Fruit fly (Drosophila melanogaster): Measurements from ENCODE around the gene CG13258.

Gene CG13258

DNA sequence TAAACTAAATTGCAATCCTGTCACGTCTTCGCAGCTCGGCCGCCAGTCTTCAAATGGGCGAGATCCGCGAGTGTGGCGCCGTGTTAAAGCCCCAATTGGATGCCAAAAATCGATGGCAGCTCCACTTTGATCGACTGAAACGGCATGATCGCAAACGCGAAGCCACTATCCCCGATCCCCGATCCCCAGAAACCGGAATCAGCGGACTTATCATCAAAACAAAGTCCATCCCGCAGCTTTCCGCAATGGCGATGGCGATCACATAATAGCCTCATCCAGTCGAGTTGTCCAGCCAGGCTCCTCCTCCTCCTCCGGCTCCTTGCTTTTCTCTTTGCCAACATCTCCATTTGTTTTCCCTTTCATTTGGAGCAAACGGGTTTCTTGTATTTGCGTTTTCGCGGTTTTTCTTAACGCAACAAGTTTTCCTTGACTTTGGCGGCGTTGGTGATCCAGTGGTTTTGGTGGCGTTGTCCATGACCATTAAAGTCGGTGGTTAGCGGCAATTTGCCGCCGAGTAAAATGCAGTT lies at the start of gene CG13258:
Gene CG13258, minus strand, starts transcription at position 51 of the 527 bp plus-strand sequence.
- no peak for TF ChIP-seq Sin3A (optimal IDR thresholded peaks at IDR 0.05)
- TF ChIP-seq ttk (optimal IDR thresholded peaks at IDR 0.05), result no peak
- no peak for TF ChIP-seq h (optimal IDR thresholded peaks at IDR 0.05)
- no peak for TF ChIP-seq insv (optimal IDR thresholded peaks at IDR 0.05)
- TF ChIP-seq psq (optimal IDR thresholded peaks at IDR 0.05), result no peak
- no peak for TF ChIP-seq Myc (optimal IDR thresholded peaks at IDR 0.05)

DNA sequence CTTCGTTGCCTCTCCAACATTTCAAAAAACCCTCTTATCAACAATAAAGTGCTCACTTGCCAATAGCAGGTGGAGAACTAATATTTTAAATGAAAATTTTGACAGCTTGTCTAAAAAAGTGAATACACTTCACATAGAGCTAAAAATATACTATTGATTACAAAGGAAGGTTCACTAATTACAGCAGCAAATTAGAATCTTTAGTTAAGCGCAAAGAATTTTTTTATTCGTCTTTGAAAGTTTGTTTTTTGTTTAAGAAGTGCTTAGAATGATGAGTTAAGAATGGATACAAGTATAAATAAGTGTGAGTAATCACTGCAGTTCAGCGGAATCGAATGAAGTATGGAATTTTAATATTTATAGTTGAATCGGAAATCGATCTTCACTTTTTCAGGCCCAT lies 49.4 kb upstream of the CG13258 start, which contains the start of gene CG44405:
Gene CG44405, minus strand, starts transcription at position 101 of the 400 bp plus-strand sequence.
- TF ChIP-seq Myc (optimal IDR thresholded peaks at IDR 0.05) (no peak), h (optimal IDR thresholded peaks at IDR 0.05) (no peak), ttk (optimal IDR thresholded peaks at IDR 0.05) (no peak), psq (optimal IDR thresholded peaks at IDR 0.05) (no peak), insv (optimal IDR thresholded peaks at IDR 0.05) (no peak), Sin3A (optimal IDR thresholded peaks at IDR 0.05) (no peak)

DNA sequence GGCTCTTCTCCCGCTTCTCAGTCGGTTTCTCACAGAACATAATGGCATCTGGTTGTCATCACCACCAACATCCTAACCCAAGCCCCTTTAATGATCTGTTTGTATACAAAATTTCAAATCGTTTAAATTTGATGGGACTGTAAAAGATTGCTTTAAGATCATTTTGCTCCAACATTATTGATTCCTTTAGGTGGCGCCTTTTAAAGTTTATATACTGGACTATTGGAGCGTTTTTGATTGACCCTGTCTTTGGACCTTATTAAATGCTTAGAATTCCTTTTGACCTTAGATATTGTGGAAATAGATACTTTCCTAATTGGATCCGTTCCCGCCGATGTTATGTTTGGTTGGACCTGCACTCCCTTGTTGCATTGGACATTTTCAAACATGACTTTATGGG lies 47.4 kb upstream of the CG13258 start, which contains the start of gene CG42266:
Gene CG42266, minus strand, starts transcription at position 101 of the 400 bp plus-strand sequence.
- no peak for TF ChIP-seq Sin3A (optimal IDR thresholded peaks at IDR 0.05)
- no peak for TF ChIP-seq psq (optimal IDR thresholded peaks at IDR 0.05)
- TF ChIP-seq ttk (optimal IDR thresholded peaks at IDR 0.05), result no peak

DNA sequence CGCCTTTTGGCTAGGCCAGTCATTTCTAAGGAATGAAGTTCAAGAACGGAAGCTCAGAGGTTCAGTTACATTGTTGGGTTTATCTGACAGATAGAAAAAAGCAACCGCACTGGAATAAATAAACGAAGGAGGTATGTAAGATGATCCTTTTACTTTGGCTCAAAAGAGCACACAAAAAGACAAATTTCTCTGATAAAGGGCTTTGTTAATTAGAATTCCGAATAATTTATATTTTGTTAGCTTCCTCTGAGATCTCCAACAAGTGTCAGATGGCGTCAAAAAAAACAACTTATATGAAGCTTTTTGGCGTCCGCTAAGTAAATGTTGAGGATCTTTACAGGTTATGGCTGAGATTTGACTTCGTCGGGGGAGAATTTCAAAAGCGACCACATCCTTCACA lies 45.0 kb upstream of the CG13258 start, which contains the start of gene CG31817:
Gene CG31817, minus strand, starts transcription at position 101 of the 400 bp plus-strand sequence.
- TF ChIP-seq insv (optimal IDR thresholded peaks at IDR 0.05) (no peak), h (optimal IDR thresholded peaks at IDR 0.05) (no peak), ttk (optimal IDR thresholded peaks at IDR 0.05) (no peak), psq (optimal IDR thresholded peaks at IDR 0.05) (no peak), Myc (optimal IDR thresholded peaks at IDR 0.05) (no peak), Sin3A (optimal IDR thresholded peaks at IDR 0.05) (no peak)

DNA sequence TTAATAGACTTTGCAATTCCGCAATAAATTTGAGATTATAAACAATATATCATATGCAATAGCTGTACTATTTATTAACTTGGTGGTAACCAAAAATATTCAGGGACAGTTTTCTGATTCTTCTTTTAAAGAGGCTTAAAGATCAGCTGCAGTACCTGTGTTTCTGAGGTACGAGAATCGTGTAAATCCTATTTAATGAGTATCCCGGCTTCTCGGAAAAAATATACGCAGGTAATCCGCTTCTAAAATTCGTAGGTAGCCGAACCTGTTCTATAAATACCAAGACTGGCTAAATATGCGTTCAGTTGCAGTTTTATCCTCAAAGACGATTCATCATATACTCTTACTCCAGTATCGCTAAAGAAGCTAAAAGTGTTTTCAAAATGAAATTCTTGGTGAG lies 36.8 kb upstream of the CG13258 start, which contains the start of gene CG4440:
Gene CG4440, plus strand, starts transcription at position 301 of the 400 bp plus-strand sequence.
- TF ChIP-seq Myc (optimal IDR thresholded peaks at IDR 0.05), result no peak

DNA sequence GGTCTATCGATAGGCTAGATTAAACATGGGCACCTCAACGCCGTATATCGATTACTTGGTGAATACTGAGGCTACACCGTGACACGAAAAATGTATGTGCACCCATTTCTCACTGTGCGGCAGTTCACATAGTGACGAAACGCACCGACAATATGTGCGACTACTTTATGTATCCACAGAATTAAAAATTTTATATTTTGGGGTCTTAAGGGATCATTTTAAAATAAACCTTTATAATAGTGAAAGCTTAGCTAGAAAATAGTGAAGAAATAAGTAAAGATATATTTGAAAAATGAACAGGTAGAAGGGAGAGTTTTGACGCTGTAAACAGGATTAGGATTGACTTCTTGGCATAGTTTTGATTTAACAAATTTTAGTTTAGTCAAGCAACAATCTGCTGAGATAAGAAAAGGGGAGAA lies 36.3 kb upstream of the CG13258 start, which contains the start of gene mRpL4:
Gene mRpL4, minus strand, starts transcription at position 31 of the 419 bp plus-strand sequence.
- TF ChIP-seq Myc (optimal IDR thresholded peaks at IDR 0.05) (no peak), h (optimal IDR thresholded peaks at IDR 0.05) (no peak), insv (optimal IDR thresholded peaks at IDR 0.05) (no peak), ttk (optimal IDR thresholded peaks at IDR 0.05) (no peak), Sin3A (optimal IDR thresholded peaks at IDR 0.05) (no peak), psq (optimal IDR thresholded peaks at IDR 0.05) (no peak)

DNA sequence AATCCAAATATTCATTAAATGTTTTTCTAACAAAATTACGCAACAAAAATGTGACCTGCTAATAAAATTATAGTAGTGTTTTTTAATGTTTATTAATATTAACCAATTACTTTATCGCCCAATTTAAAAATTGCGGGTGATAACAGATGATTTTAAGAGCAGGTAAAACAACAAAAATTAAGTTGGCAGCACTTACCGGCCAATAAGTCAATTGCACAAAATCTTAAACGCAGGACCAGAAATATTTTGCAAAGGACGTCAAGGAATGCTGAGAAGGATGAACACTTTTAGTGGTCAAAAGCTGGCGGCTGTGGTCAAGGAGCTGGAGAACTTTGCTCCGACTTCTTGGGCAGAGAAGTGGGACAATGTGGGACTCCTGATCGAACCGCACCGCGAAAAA lies 34.1 kb upstream of the CG13258 start, which contains the start of gene CG4278:
Gene CG4278, plus strand, starts transcription at position 178 of the 400 bp plus-strand sequence.
- no peak for TF ChIP-seq Myc (optimal IDR thresholded peaks at IDR 0.05)
- TF ChIP-seq h (optimal IDR thresholded peaks at IDR 0.05), result no peak
- no peak for TF ChIP-seq insv (optimal IDR thresholded peaks at IDR 0.05)
- no peak for TF ChIP-seq Sin3A (optimal IDR thresholded peaks at IDR 0.05)
- no peak for TF ChIP-seq ttk (optimal IDR thresholded peaks at IDR 0.05)
- TF ChIP-seq psq (optimal IDR thresholded peaks at IDR 0.05), result no peak

DNA sequence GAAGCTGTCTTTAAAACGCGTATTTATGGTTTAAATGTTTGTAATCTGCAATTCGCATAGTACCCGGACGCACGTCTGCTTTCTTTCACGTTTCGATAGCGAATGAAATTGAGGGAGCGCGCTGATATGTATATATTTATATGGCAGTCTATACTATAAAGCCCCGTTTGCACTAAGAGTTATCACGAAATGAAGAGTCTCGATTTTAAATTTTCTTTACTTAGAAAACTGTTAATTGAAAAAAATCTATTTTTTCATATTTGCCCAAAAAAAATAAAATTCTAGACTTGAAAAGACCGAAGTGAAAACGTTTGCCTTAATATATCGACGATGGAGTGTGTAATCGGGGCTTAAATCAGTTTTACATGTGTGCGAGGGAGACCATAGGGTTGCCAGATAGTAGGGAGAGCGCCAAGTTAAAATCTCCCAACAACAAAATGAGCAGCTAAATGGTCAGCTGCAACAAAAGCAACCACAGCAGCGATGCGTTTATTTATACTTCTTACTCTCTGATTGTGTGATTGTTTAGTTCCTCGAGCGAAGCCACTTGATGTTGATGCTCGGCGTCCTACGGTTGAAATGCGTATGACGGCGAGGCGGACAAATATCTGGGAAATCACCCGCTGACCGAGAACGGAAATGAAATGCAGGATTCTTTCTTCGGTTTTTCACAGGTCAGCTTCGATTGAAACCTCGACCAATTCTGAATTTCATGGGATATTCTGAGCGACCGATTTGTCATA lies 32.9 kb upstream of the CG13258 start, which contains the start of gene cact:
Gene cact, minus strand, starts transcription at position 693 of the 743 bp plus-strand sequence.
- TF ChIP-seq insv (optimal IDR thresholded peaks at IDR 0.05), result no peak
- TF ChIP-seq ttk (optimal IDR thresholded peaks at IDR 0.05), result no peak
- TF ChIP-seq h (optimal IDR thresholded peaks at IDR 0.05), result no peak
- no peak for TF ChIP-seq Myc (optimal IDR thresholded peaks at IDR 0.05)
- TF ChIP-seq psq (optimal IDR thresholded peaks at IDR 0.05), result no peak
- TF ChIP-seq Sin3A (optimal IDR thresholded peaks at IDR 0.05), result no peak

DNA sequence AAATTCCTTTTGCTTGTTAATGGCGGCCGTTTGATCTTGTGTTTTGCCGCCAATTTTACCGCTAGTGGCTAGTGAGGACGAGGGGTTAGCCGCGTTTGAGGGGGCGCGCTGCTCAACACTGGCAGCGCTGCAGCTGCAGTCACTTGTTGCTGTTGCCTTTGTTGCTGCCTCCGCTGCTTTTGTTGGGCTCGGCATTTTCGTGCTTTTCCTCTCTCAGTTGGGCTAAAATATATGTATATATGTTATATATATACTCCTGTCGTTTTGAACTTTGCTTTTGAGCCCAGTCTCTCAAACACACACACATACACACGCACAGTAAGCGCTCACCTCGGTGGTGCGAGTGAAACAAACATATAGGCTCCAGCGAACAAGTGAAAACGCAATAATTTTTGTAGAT lies 32.0 kb upstream of the CG13258 start:
- TF ChIP-seq insv (optimal IDR thresholded peaks at IDR 0.05) (no peak), Sin3A (optimal IDR thresholded peaks at IDR 0.05) (no peak), ttk (optimal IDR thresholded peaks at IDR 0.05) (no peak), psq (optimal IDR thresholded peaks at IDR 0.05) (no peak), Myc (optimal IDR thresholded peaks at IDR 0.05) (no peak), h (optimal IDR thresholded peaks at IDR 0.05) (no peak)

DNA sequence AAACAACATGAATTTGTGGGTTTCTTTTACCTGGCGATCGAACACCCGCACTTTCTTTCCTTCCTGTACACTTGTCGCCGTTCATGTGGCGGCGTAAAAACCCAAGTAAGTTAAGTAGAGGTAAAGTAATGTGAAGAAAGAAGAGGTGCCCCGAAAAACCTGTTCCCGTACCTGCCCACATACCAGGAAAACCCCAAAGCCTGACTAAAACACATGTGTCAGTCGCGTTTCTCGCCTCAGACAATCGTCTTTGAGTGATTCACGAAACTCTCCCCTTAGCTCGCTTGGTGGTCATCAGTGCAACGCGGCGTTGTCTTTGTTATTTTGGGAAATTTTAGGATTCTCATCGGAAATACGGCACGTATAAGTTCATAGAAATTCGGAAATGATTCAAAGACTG lies 30.7 kb upstream of the CG13258 start:
- TF ChIP-seq h (optimal IDR thresholded peaks at IDR 0.05) (no peak), ttk (optimal IDR thresholded peaks at IDR 0.05) (no peak), Sin3A (optimal IDR thresholded peaks at IDR 0.05) (no peak), psq (optimal IDR thresholded peaks at IDR 0.05) (no peak), insv (optimal IDR thresholded peaks at IDR 0.05) (no peak), Myc (optimal IDR thresholded peaks at IDR 0.05) (no peak)

DNA sequence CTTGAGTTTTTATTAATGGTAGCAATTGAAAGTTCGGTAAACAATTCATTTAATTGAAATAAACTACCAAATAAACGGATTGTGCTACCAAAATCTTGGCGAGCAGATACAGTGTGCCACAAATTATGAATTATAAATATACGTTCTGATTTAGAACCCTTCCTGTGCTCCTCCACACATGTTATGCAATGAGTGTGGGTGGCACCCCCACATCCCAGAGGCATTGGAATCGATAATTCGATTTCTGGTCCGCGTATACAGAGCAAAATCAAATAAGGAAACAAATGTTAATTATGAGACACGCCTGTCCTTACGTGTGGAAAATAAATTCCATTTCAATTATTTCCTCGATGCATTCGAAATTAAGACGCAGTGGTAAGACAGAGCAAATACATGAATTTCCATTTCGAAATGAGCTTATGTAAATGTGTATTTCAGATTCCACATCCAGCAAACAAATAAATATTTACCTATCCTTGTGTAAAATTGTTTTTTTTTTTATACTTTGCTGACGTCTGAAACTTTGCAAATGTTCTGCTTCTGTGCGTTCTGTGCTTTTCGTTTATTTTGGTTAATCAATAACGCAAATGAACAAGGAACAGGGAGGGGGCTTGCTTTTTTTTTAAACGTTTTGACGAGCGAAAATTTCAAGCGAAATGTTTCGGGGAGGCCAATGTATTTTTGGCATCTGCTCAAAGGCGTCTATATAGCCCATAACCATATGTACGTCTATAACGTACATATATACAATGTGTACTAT lies 29.2 kb upstream of the CG13258 start:
- TF ChIP-seq ttk (optimal IDR thresholded peaks at IDR 0.05) (no peak), insv (optimal IDR thresholded peaks at IDR 0.05) (no peak), h (optimal IDR thresholded peaks at IDR 0.05) (no peak), Myc (optimal IDR thresholded peaks at IDR 0.05) (no peak), psq (optimal IDR thresholded peaks at IDR 0.05) (no peak), Sin3A (optimal IDR thresholded peaks at IDR 0.05) (no peak)

DNA sequence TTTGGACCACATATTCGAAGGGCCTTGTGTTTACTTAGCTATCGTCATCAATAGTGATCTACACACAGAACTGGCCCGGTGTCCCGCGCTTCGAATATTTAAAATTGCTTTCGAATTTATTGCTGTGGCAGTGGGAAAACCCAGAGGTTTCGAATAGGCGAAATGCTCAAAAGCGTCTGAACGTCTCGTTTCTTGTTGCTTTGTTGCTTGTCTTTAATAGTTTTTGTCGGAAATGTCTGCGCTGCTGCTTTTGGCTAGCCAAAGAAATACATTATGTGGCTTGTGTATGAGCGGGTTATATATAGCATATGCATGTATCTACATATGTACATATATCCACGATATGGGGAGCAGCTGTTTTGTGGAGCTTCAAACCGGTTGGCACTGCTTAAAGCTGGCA lies 28.4 kb upstream of the CG13258 start:
- TF ChIP-seq psq (optimal IDR thresholded peaks at IDR 0.05), result no peak
- no peak for TF ChIP-seq Sin3A (optimal IDR thresholded peaks at IDR 0.05)
- no peak for TF ChIP-seq ttk (optimal IDR thresholded peaks at IDR 0.05)
- TF ChIP-seq h (optimal IDR thresholded peaks at IDR 0.05), result no peak
- no peak for TF ChIP-seq Myc (optimal IDR thresholded peaks at IDR 0.05)
- TF ChIP-seq insv (optimal IDR thresholded peaks at IDR 0.05), result no peak

All from Kc167 (cell line).